Fruit fly (Drosophila melanogaster): ENCODE measurements around the gene Osi6.

Osi6 gene

DNA sequence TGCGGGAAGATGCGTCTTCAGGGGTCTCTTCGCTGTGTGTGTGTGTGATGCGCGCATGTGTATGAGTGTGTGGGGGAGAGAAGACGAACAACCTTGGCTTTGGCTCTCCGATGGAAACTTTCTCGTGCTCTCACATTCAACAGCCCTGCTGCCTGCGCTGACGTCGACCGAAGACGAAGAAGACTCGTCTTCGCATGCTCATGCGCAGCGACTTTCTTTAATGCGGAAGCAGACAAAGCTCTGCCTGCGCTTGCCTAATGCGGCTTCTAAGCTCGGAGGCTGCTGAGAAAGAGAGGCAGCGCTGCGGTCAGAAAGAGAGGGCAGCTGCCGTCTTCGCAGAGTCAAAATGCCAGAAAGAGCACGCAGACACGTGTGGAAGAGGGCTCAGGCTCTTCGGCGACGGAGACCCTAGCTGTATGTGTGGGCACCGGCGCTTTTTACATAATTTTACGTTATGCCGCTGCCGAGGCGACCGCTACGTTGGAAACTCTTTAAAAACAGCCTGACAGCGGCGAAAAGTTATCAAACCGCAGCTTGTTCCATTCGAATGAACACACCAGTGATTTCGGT is at the start of gene Osi6:
Gene Osi6 (plus strand): TSS at position 520 of the 570 bp plus-strand sequence.
- TF ChIP-seq CG8478 (optimal IDR thresholded peaks at IDR 0.05): no peak
- no peak for TF ChIP-seq CTCF (optimal IDR thresholded peaks at IDR 0.05)

DNA sequence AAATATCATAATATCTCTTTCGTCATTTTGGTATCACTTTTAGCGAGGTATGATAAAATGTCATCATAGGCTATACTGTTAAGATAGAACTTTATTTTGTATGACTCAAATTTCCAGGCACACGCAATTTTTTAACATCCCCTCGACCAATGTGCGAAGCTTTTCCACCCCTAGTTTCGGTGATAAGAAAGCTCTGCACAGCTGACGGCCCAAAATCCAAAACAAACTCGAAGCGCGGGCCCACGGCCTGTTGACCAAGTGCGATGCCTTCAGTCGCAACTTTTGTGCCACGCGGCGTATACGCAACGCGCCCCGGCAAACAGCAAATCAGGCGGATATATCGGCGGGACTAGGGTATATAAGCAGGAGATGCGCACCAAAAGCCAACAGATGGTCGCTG is 47.5 kb upstream of the Osi6 start, which contains the start of gene NPFR:
Gene NPFR (plus strand): TSS at position 301 of the 400 bp plus-strand sequence.
- TF ChIP-seq CTCF (optimal IDR thresholded peaks at IDR 0.05) (no peak), CG8478 (optimal IDR thresholded peaks at IDR 0.05) (no peak)

DNA sequence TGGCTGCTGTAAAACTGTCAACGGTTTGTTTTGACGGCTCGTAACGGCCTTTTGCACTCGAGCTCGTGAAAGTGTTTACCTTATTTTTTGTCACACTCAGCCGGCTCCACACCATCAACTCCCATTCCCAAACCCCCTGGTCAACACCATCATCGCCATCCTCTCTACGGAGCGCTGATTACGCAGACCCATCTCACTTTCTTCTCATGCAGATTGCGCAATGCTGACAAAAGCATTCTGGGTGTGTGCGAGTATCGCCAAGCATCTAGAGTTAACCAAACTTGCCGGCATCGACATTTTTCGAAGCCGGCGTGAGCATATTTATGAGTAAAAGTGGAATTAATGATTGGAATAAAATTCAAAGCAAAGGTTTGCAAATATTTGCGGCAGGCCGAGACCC is 38.1 kb upstream of the Osi6 start:
- TF ChIP-seq CTCF (optimal IDR thresholded peaks at IDR 0.05) (no peak), CG8478 (optimal IDR thresholded peaks at IDR 0.05) (no peak)

DNA sequence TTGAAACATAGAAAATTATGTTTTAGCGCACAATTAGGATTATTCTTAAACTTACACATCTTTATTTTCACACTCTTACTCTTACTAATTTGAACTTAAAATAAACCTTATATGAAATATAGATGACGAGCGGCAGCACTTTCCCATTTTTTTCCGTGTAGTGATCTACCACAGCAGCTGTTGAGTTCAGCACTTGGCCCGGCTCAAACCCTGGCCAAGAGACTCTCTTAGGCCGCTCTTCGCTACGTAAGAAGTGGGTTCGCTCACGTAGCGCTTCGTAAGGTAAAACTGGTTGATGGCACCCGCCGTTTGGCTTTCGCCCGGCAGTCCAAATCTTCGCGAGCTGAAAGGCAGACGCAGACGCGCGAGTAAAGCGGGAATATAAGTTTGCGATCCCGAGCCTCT is 36.0 kb upstream of the Osi6 start, which contains the start of gene Osi24:
Gene Osi24 (plus strand): TSS at position 324 of the 405 bp plus-strand sequence.
- TF ChIP-seq CTCF (optimal IDR thresholded peaks at IDR 0.05) (no peak), CG8478 (optimal IDR thresholded peaks at IDR 0.05) (no peak)

DNA sequence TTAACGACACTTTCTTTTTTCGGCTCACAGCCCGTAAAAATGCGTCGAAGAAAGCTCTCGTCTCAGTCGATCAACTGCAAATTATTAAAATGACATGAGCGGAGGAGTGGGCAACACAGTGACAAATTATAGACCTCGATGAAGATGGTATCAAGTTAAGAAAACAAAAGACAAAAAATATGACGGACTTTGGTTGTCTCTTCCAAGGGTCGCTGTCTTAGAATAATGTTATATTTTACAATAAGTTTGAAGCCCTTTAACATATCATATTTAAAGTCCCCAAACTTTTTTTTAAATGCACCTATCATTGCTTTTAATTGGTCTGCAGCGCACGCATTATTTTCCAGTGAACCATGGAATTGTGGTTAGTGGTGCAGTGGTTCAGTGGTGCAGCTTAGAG is 34.8 kb upstream of the Osi6 start:
- TF ChIP-seq CG8478 (optimal IDR thresholded peaks at IDR 0.05): no peak
- TF ChIP-seq CTCF (optimal IDR thresholded peaks at IDR 0.05): no peak

dm6 chr3R:6203000-6203399 is 31.5 kb upstream of the Osi6 start:
- TF ChIP-seq CTCF (optimal IDR thresholded peaks at IDR 0.05) (no peak), CG8478 (optimal IDR thresholded peaks at IDR 0.05) (no peak)

dm6 chr3R:6209073-6209472 is 25.4 kb upstream of the Osi6 start, which contains the start of gene Osi2:
Osi2 (plus strand) TSS chr3R:6209373.
- no peak for TF ChIP-seq CG8478 (optimal IDR thresholded peaks at IDR 0.05)
- no peak for TF ChIP-seq CTCF (optimal IDR thresholded peaks at IDR 0.05)

dm6 chr3R:6210266-6211040 is 24.1 kb upstream of the Osi6 start:
- TF ChIP-seq CG8478 (optimal IDR thresholded peaks at IDR 0.05) (no peak), CTCF (optimal IDR thresholded peaks at IDR 0.05) (no peak)

dm6 chr3R:6211041-6211377 is 23.5 kb upstream of the Osi6 start:
- TF ChIP-seq CG8478 (optimal IDR thresholded peaks at IDR 0.05): no peak
- TF ChIP-seq CTCF (optimal IDR thresholded peaks at IDR 0.05): no peak

- no peak for TF ChIP-seq CG8478 (optimal IDR thresholded peaks at IDR 0.05)
- TF ChIP-seq CTCF (optimal IDR thresholded peaks at IDR 0.05): no peak
Observed at dm6 chr3R:6214227-6214626, 20.3 kb upstream of the Osi6 start.

dm6 chr3R:6215053-6215882 is 19.2 kb upstream of the Osi6 start, which contains the start of gene Osi3:
Osi3 (plus strand) TSS chr3R:6215832.
- TF ChIP-seq CG8478 (optimal IDR thresholded peaks at IDR 0.05): no peak
- no peak for TF ChIP-seq CTCF (optimal IDR thresholded peaks at IDR 0.05)

dm6 chr3R:6221681-6222080 is 12.8 kb upstream of the Osi6 start, which contains the start of gene Osi4:
Osi4 (minus strand) TSS chr3R:6221781.
- TF ChIP-seq CTCF (optimal IDR thresholded peaks at IDR 0.05): no peak
- TF ChIP-seq CG8478 (optimal IDR thresholded peaks at IDR 0.05): no peak

- no peak for TF ChIP-seq CTCF (optimal IDR thresholded peaks at IDR 0.05)
- no peak for TF ChIP-seq CG8478 (optimal IDR thresholded peaks at IDR 0.05)
Observed at dm6 chr3R:6222119-6222518, 12.4 kb upstream of the Osi6 start.

- TF ChIP-seq CG8478 (optimal IDR thresholded peaks at IDR 0.05): no peak
- TF ChIP-seq CTCF (optimal IDR thresholded peaks at IDR 0.05): no peak
Observed at dm6 chr3R:6226156-6226555, 8.4 kb upstream of the Osi6 start.

- TF ChIP-seq CTCF (optimal IDR thresholded peaks at IDR 0.05) (no peak), CG8478 (optimal IDR thresholded peaks at IDR 0.05) (no peak)
Observed at dm6 chr3R:6226997-6227562, 7.4 kb upstream of the Osi6 start, which contains the start of gene Osi5. Osi5 (plus strand) TSS chr3R:6227512.

Data from S2 (cell line).